Fruit fly (Drosophila melanogaster) ovary, adult (tissue): ENCODE data around the gene CG44574.

Experiments
- CG17801 ChIP-seq: fragments of 200-800 bp; optimal IDR thresholded peaks from 2 replicates; lab custom pipeline; 2019; ENCODE audit warnings: missing biosample characterization, mild to moderate bottlenecking, missing genetic modification characterization, moderate library complexity; ENCODE audit not compliant: partially characterized antibody

CG44574 gene

dm6 chr2L:5883441-5883840 is at the start of gene CG44574:
Gene CG44574, plus strand, starts transcription at chr2L:5883741.
- TF ChIP-seq CG17801 (GFP tag; lab: Kevin White, UChicago) = no peak

dm6 chr2L:5856786-5857185 is 26.8 kb upstream of the CG44574 start:
- no peak for TF ChIP-seq CG17801 (GFP tag; lab: Kevin White, UChicago)

dm6 chr2L:5866791-5867190 is 16.8 kb upstream of the CG44574 start:
- TF ChIP-seq CG17801 (GFP tag; lab: Kevin White, UChicago) = no peak

dm6 chr2L:5870838-5871702 is 12.5 kb upstream of the CG44574 start:
- no peak for TF ChIP-seq CG17801 (GFP tag; lab: Kevin White, UChicago)

- TF ChIP-seq CG17801 (GFP tag; lab: Kevin White, UChicago) = peak; percentile 31
Observed at dm6 chr2L:5876474-5877067, 7.0 kb upstream of the CG44574 start.

- peak; percentile 55 for TF ChIP-seq CG17801 (GFP tag; lab: Kevin White, UChicago)
Observed at dm6 chr2L:5879363-5879934, 4.1 kb upstream of the CG44574 start, which contains the start of gene rau. Gene rau, minus strand, starts transcription at chr2L:5879498.

dm6 chr2L:5881181-5881580 is 2.4 kb upstream of the CG44574 start:
- TF ChIP-seq CG17801 (GFP tag; lab: Kevin White, UChicago) = no peak

dm6 chr2L:5884674-5885073 is 1.1 kb downstream of the CG44574 start, which contains the start of the genes Sfp26Ac and CG43185:
Gene Sfp26Ac, minus strand, starts transcription at chr2L:5884774.
Gene CG43185, plus strand, starts transcription at chr2L:5884888.
- no peak for TF ChIP-seq CG17801 (GFP tag; lab: Kevin White, UChicago)

dm6 chr2L:5885702-5886101 is 2.2 kb downstream of the CG44574 start, which contains the start of gene CG9029:
Gene CG9029, plus strand, starts transcription at chr2L:5886002.
- TF ChIP-seq CG17801 (GFP tag; lab: Kevin White, UChicago) = no peak

- TF ChIP-seq CG17801 (GFP tag; lab: Kevin White, UChicago) = no peak
Observed at dm6 chr2L:5886955-5887354, 3.4 kb downstream of the CG44574 start.

dm6 chr2L:5890556-5890955 is 7.0 kb downstream of the CG44574 start:
- no peak for TF ChIP-seq CG17801 (GFP tag; lab: Kevin White, UChicago)

dm6 chr2L:5892762-5893161 is 9.2 kb downstream of the CG44574 start, which contains the start of gene Acp26Ab:
Gene Acp26Ab, minus strand, starts transcription at chr2L:5892862.
- TF ChIP-seq CG17801 (GFP tag; lab: Kevin White, UChicago) = no peak

dm6 chr2L:5893796-5894195 is 10.3 kb downstream of the CG44574 start, which contains the start of gene Acp26Aa:
Gene Acp26Aa, minus strand, starts transcription at chr2L:5893896.
- no peak for TF ChIP-seq CG17801 (GFP tag; lab: Kevin White, UChicago)

dm6 chr2L:5894533-5894932 is 11.0 kb downstream of the CG44574 start:
- no peak for TF ChIP-seq CG17801 (GFP tag; lab: Kevin White, UChicago)

- peak; percentile 24 for TF ChIP-seq CG17801 (GFP tag; lab: Kevin White, UChicago)
Observed at dm6 chr2L:5899170-5899708, 15.7 kb downstream of the CG44574 start.
